Worm (Caenorhabditis elegans): ENCODE measurements around the gene nhr-190.

The nhr-190 gene

ce11 chrV:592959-593358 lies 49.8 kb downstream of the nhr-190 start, which contains the start of gene ZK488.5:
Gene ZK488.5 (plus strand): TSS chrV:593259.
- TF ChIP-seq nhr-6 (tag; optimal IDR thresholded peaks at IDR 0.05) = no peak
- no peak for TF ChIP-seq tra-1 (GFP tag; IDR thresholded peaks at IDR 0.05)
